Worm (Caenorhabditis elegans) whole organism, L4 larva: ENCODE data around the gene C09F12.2.
A peak's percentile ranks its signal among the peaks of the same experiment; 100 is the strongest.

Source experiments
- D1046.2 ChIP-seq: fragments of 200-800 bp; sonication (Bioruptor generic); IDR thresholded peaks from 2 replicates; pipeline ENCODE4 v1.3.6; 2022; ENCODE audit warnings: missing genetic modification characterization, missing compliant biosample characterization
- F26F4.8 ChIP-seq: fragments of 200-800 bp; sonication (Bioruptor generic); conservative IDR thresholded peaks from 2 replicates; pipeline ENCODE4 v1.3.6; 2022; ENCODE audit warnings: missing genetic modification characterization, missing compliant biosample characterization
- Y75B8A.6 ChIP-seq: fragments of 200-800 bp; sonication (Bioruptor generic); IDR thresholded peaks from 2 replicates; pipeline ENCODE4 v1.3.6; 2022; ENCODE audit warnings: missing genetic modification reagents, missing genetic modification characterization, missing compliant biosample characterization
- aha-1 ChIP-seq: fragments of 150-350 bp; peaks from one replicate; lab custom pipeline; 2014; ENCODE audit warnings: missing biosample characterization, missing genetic modification characterization
- ama-1 ChIP-seq: fragments of 150-350 bp; optimal IDR thresholded peaks from 2 replicates; lab custom pipeline; 2014; ENCODE audit warnings: inconsistent platforms, mixed read lengths
- ceh-44 ChIP-seq: fragments of 200-800 bp; sonication (Bioruptor generic); IDR thresholded peaks from 2 replicates; pipeline ENCODE4 v1.3.6; 2022; ENCODE audit warnings: missing genetic modification reagents, missing genetic modification characterization, missing compliant biosample characterization
- hlh-30 ChIP-seq: sonication (generic microtip); optimal IDR thresholded peaks from 2 replicates; lab custom pipeline; 2017; ENCODE audit warnings: antibody characterized with exemption, mild to moderate bottlenecking, missing genetic modification characterization, missing compliant biosample characterization; ENCODE audit not compliant: insufficient read depth
- lsy-2 ChIP-seq, 2 experiments: fragments of 150-350 bp in 1 of 2; sonication (generic microtip) in 1 of 2; optimal IDR thresholded peaks; 2 replicates each; lab custom pipeline; 2014 to 2017; ENCODE audit warnings: missing biosample characterization in 2 of 2, missing genetic modification characterization in 2 of 2
- mxl-3 ChIP-seq: fragments of 200-800 bp; sonication (Bioruptor generic); optimal IDR thresholded peaks from 2 replicates; lab custom pipeline; 2018; ENCODE audit warnings: mild to moderate bottlenecking, missing genetic modification characterization, missing compliant biosample characterization
- nhr-10 ChIP-seq: fragments of 150-350 bp; optimal IDR thresholded peaks from 2 replicates; lab custom pipeline; 2014; ENCODE audit warnings: missing biosample characterization, missing genetic modification characterization
- nhr-237 ChIP-seq: sonication (generic microtip); optimal IDR thresholded peaks from 2 replicates; lab custom pipeline; 2017; ENCODE audit warnings: missing biosample characterization, missing genetic modification characterization
- nhr-6 ChIP-seq: fragments of 150-350 bp; optimal IDR thresholded peaks from 2 replicates; lab custom pipeline; 2014; ENCODE audit warnings: missing biosample characterization, missing genetic modification characterization
- zag-1 ChIP-seq: fragments of 150-350 bp; optimal IDR thresholded peaks from 2 replicates; lab custom pipeline; 2014; ENCODE audit warnings: missing biosample characterization, missing genetic modification characterization

DNA sequence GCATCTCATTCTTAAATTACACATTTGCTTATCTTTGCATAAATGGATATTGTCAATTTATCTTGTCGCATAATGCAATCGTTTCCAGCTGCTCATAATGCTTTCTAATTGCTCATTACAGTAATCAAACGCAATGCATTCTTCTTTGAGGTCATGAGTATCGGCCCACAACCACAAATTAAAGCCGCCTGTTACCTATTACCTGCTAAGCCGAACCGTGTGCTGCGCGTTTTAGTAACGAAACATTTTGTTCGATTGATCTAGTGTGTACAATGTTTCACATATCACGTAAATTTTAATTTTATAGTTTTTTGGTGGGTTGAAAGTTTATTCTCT is 19.8 kb upstream of the C09F12.2 start:
- TF ChIP-seq mxl-3 (GFP tag; lab: Kevin White, UChicago) = no peak
- no peak for TF ChIP-seq nhr-237 (tag; lab: Kevin White, UChicago)
- TF ChIP-seq ceh-44 (GFP tag; lab: Robert Waterston, UW) = no peak
- no peak for TF ChIP-seq F26F4.8 (GFP tag; lab: Robert Waterston, UW)
- no peak for TF ChIP-seq hlh-30 (tag; lab: Kevin White, UChicago)
- TF ChIP-seq ama-1 = no peak
- no peak for TF ChIP-seq D1046.2 (GFP tag; lab: Robert Waterston, UW)
- peak; percentile 64 for TF ChIP-seq aha-1 (tag; lab: Kevin White, UChicago)
- no peak for TF ChIP-seq Y75B8A.6 (GFP tag; lab: Robert Waterston, UW)
- no peak for TF ChIP-seq nhr-6
- no peak for TF ChIP-seq nhr-10
- TF ChIP-seq zag-1 (tag; lab: Kevin White, UChicago) = no peak
- no peak for TF ChIP-seq lsy-2 (tag; optimal IDR thresholded peaks at IDR 0.05; lab: Kevin White, UChicago)
